Fruit fly (Drosophila melanogaster) S2 (cell line): ENCODE results near the gene CG2006.

ENCODE experiments used
- CG8478 ChIP-seq: fragments of >200 bp; optimal IDR thresholded peaks from 2 replicates; lab custom pipeline; 2018
- CTCF ChIP-seq, 2 experiments: fragments of >200 bp; optimal IDR thresholded peaks; 2 replicates each; lab custom pipeline; 2018

DNA sequence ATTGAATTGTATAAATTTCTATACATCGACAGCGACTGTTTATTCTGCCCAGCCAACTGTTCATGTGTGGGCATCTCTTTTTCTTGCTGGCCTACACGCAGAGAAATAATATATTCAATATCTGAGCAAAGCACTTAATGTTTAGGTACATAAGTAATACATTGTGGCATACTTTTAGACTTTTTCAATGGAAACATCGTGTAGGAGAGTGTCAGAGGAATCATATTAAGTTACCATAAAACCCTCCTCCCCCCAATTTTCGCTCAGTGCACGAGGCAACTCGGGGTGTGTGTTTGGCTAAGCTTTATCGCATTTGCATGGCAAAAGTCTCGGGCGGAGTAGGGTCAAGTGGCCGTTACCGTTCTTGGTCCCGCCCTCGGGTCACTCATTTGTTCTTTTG is 19.1 kb upstream of the CG2006 start:
- TF ChIP-seq CG8478 (lab: Kevin White, UChicago) (no peak), CTCF (optimal IDR thresholded peaks at IDR 0.05; lab: Kevin White, UChicago) (no peak)
